Fruit fly (Drosophila melanogaster): ENCODE measurements around the gene CG31223.

DNA sequence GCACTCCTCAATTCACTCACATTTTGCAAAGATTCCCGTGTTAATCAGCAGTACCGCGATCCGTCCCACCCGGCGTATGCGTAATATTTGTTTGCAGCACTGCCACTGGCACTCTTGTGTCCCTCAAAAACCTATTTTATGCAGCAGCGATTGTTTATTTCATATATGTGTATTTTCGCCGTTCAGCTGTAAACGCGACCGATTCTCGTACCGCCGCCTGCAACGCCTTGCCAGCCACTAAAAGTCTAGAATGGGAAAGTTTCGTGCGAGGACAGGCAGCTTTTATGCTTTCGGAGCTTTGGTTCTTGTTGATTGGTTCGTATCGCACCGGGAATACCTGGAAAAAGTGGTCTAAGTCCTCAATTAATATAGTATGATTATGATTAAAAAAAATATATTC is 12.2 kb upstream of the CG31223 start, which contains the start of gene CG17270:
- TF ChIP-seq CG7101 (tag; optimal IDR thresholded peaks at IDR 0.05): no peak
- TF ChIP-seq toe (GFP tag; optimal IDR thresholded peaks at IDR 0.05): no peak
- TF ChIP-seq CG7045 (GFP tag; optimal IDR thresholded peaks at IDR 0.05): no peak
- TF ChIP-seq CG12768 (GFP tag; optimal IDR thresholded peaks at IDR 0.05): no peak
- no peak for TF ChIP-seq kay (GFP tag; ENCODE audit: borderline replicate concordance)
- no peak for TF ChIP-seq cic (GFP tag; optimal IDR thresholded peaks at IDR 0.05)
- TF ChIP-seq ovo (GFP tag; optimal IDR thresholded peaks at IDR 0.05): no peak
